Worm (Caenorhabditis elegans) whole organism, midembryonic: ENCODE data around the gene Y61A9LA.1.
"Not testable (repeated sequence)": the region's sequence is repeated elsewhere in the genome, so short reads cannot be mapped to it uniquely, and the experiment has no call there.

Source experiments
- T22C8.4 ChIP-seq: fragments of 200-800 bp; sonication (Bioruptor generic); IDR thresholded peaks from 2 replicates; pipeline ENCODE4 v1.3.6; 2022; ENCODE audit warnings: missing genetic modification characterization, missing compliant biosample characterization
- cog-1 ChIP-seq: sonication (generic microtip); optimal IDR thresholded peaks from 2 replicates; lab custom pipeline; 2016; ENCODE audit warnings: missing genetic modification characterization, missing compliant biosample characterization
- flt-1 ChIP-seq: fragments of 200-800 bp; sonication (Bioruptor generic); IDR thresholded peaks from 2 replicates; pipeline ENCODE4 v1.3.6; 2022; ENCODE audit warnings: missing genetic modification characterization, missing compliant biosample characterization
- klf-2 ChIP-seq: fragments of 200-800 bp; sonication (Bioruptor generic); conservative IDR thresholded peaks from 2 replicates; pipeline ENCODE4 v1.3.6; 2022; ENCODE audit warnings: missing genetic modification reagents, missing genetic modification characterization, missing compliant biosample characterization
- med-1 ChIP-seq: sonication (generic microtip); optimal IDR thresholded peaks from 2 replicates; lab custom pipeline; 2017; ENCODE audit warnings: missing genetic modification characterization, mild to moderate bottlenecking, missing compliant biosample characterization, antibody characterized with exemption, missing genetic modification reagents; ENCODE audit not compliant: insufficient read depth
- ref-1 ChIP-seq: fragments of 200-800 bp; sonication (Bioruptor generic); conservative IDR thresholded peaks from 2 replicates; pipeline ENCODE4 v1.3.6; 2022; ENCODE audit warnings: missing genetic modification reagents, missing genetic modification characterization, missing compliant biosample characterization
- tab-1 ChIP-seq: fragments of 200-800 bp; sonication (Bioruptor generic); IDR thresholded peaks from 2 replicates; pipeline ENCODE4 v1.3.6; 2022; ENCODE audit warnings: missing genetic modification characterization, missing compliant biosample characterization
- ztf-23 ChIP-seq: fragments of 200-800 bp; sonication (Bioruptor generic); IDR thresholded peaks from 2 replicates; pipeline ENCODE4 v1.3.6; 2022; ENCODE audit warnings: missing genetic modification reagents, missing genetic modification characterization, missing compliant biosample characterization
- ztf-29 ChIP-seq: fragments of 200-800 bp; sonication (Bioruptor generic); IDR thresholded peaks from 2 replicates; pipeline ENCODE4 v1.3.6; 2022; ENCODE audit warnings: missing genetic modification reagents, missing genetic modification characterization, missing compliant biosample characterization

Y61A9LA.1 gene

ce11 chrV:4562493-4562892, 22.6 kb upstream of the Y61A9LA.1 start:
- TF ChIP-seq ref-1 (GFP tag; lab: Robert Waterston, UW) = no peak
- no peak for TF ChIP-seq ztf-23 (GFP tag; lab: Robert Waterston, UW)
- TF ChIP-seq cog-1 (tag; lab: Kevin White, UChicago) = no peak
- TF ChIP-seq flt-1 (GFP tag; lab: Robert Waterston, UW) = no peak
- no peak for TF ChIP-seq ztf-29 (GFP tag; lab: Robert Waterston, UW)
- no peak for TF ChIP-seq tab-1 (GFP tag; lab: Robert Waterston, UW)
- no peak for TF ChIP-seq klf-2 (GFP tag; lab: Robert Waterston, UW)
- TF ChIP-seq T22C8.4 (GFP tag; lab: Robert Waterston, UW) = no peak
- no peak for TF ChIP-seq med-1

ce11 chrV:4569999-4570627, 15.0 kb upstream of the Y61A9LA.1 start, which contains the start of gene sut-2:
Gene sut-2 (minus strand): TSS chrV:4570049.
- TF ChIP-seq ztf-23 (GFP tag; lab: Robert Waterston, UW) (no peak), ref-1 (GFP tag; lab: Robert Waterston, UW) (no peak), tab-1 (GFP tag; lab: Robert Waterston, UW) (no peak), cog-1 (tag; lab: Kevin White, UChicago) (no peak), flt-1 (GFP tag; lab: Robert Waterston, UW) (no peak), klf-2 (GFP tag; lab: Robert Waterston, UW) (no peak), ztf-29 (GFP tag; lab: Robert Waterston, UW) (no peak), T22C8.4 (GFP tag; lab: Robert Waterston, UW) (no peak), med-1 (no peak)

ce11 chrV:4570833-4571232, 14.3 kb upstream of the Y61A9LA.1 start, which contains the start of gene Y61A9LA.3:
Gene Y61A9LA.3 (plus strand): TSS chrV:4571133.
- TF ChIP-seq T22C8.4 (GFP tag; lab: Robert Waterston, UW) (0 out of 2 replicates have a peak, but pooled peaks have one; percentile 27), med-1 (no peak)

ce11 chrV:4571997-4572396, 13.1 kb upstream of the Y61A9LA.1 start:
- no peak for TF ChIP-seq ztf-23 (GFP tag; lab: Robert Waterston, UW)
- TF ChIP-seq ztf-29 (GFP tag; lab: Robert Waterston, UW) = no peak
- no peak for TF ChIP-seq ref-1 (GFP tag; lab: Robert Waterston, UW)

- TF ChIP-seq med-1; ref-1 (GFP tag; lab: Robert Waterston, UW); cog-1 (tag; lab: Kevin White, UChicago): not testable (repeated sequence)
These were observed 11.3 kb upstream of the Y61A9LA.1 start, which contains the start of gene hpo-39 for ce11 chrV:4573824-4574223. Gene hpo-39 (minus strand): TSS chrV:4573924.

- TF ChIP-seq ztf-29 (GFP tag; lab: Robert Waterston, UW) (no peak), cog-1 (tag; lab: Kevin White, UChicago) (no peak), klf-2 (GFP tag; lab: Robert Waterston, UW) (no peak), T22C8.4 (GFP tag; lab: Robert Waterston, UW) (no peak), flt-1 (GFP tag; lab: Robert Waterston, UW) (no peak), med-1 (no peak), ztf-23 (GFP tag; lab: Robert Waterston, UW) (no peak), ref-1 (GFP tag; lab: Robert Waterston, UW) (no peak), tab-1 (GFP tag; lab: Robert Waterston, UW) (no peak)
These were observed 9.7 kb upstream of the Y61A9LA.1 start for ce11 chrV:4575458-4575857.

- TF ChIP-seq T22C8.4 (GFP tag; lab: Robert Waterston, UW) = no peak
- no peak for TF ChIP-seq flt-1 (GFP tag; lab: Robert Waterston, UW)
- no peak for TF ChIP-seq ref-1 (GFP tag; lab: Robert Waterston, UW)
These were observed 4.5 kb upstream of the Y61A9LA.1 start for ce11 chrV:4580594-4580993.

ce11 chrV:4590791-4591190, 5.7 kb downstream of the Y61A9LA.1 start:
- no peak for TF ChIP-seq flt-1 (GFP tag; lab: Robert Waterston, UW)

- TF ChIP-seq ztf-23 (GFP tag; lab: Robert Waterston, UW) (no peak), med-1 (no peak), cog-1 (tag; lab: Kevin White, UChicago) (no peak), ztf-29 (GFP tag; lab: Robert Waterston, UW) (no peak), ref-1 (GFP tag; lab: Robert Waterston, UW) (no peak), klf-2 (GFP tag; lab: Robert Waterston, UW) (no peak), flt-1 (GFP tag; lab: Robert Waterston, UW) (no peak)
These were observed 13.4 kb downstream of the Y61A9LA.1 start for ce11 chrV:4598489-4598888.

ce11 chrV:4599225-4599624, 14.1 kb downstream of the Y61A9LA.1 start:
- TF ChIP-seq ztf-29 (GFP tag; lab: Robert Waterston, UW) (no peak), T22C8.4 (GFP tag; lab: Robert Waterston, UW) (no peak), ztf-23 (GFP tag; lab: Robert Waterston, UW) (no peak), tab-1 (GFP tag; lab: Robert Waterston, UW) (no peak), klf-2 (GFP tag; lab: Robert Waterston, UW) (no peak), cog-1 (tag; lab: Kevin White, UChicago) (no peak), flt-1 (GFP tag; lab: Robert Waterston, UW) (no peak), med-1 (no peak), ref-1 (GFP tag; lab: Robert Waterston, UW) (no peak)
